Worm (Caenorhabditis elegans): Measurements from ENCODE around the gene F10C1.8.

DNA sequence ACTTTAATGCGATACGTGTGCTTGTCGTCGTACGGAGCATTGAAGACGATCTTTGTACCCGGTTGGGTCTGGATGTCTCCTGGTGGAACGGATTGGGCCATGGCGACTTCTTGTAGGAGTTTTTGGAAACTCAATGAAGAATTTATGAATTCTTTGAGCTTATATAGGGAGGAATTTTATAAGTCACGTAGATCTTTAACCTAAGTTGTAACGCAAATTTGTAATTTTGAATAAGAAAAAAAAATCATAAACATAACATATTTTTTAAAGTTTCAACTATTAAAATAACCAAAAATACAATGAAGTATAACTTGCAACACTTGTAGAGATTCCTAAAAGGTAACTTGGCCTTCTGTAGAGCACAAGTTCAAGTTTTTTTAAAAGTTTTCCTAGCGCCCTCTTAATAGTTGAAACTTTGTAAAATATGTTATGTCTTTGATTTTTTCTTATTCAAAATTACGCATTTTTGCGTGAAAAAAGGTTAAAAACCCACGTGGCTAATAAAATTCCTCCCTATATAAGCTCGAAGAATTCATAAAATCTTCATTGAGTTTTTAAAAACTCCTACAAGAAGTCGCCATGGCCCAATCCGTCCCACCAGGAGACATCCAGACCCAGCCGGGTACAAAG is 43.2 kb downstream of the F10C1.8 start, which contains the start of the genes msp-63 and msp-142:
- no peak for TF ChIP-seq dao-5 (tag; optimal IDR thresholded peaks at IDR 0.05)
- TF ChIP-seq him-1 (tag; optimal IDR thresholded peaks at IDR 0.05) = no peak
- no peak for TF ChIP-seq W03F9.2 (tag; optimal IDR thresholded peaks at IDR 0.05)

Data from whole organism, L4/young adult.